Fruit fly (Drosophila melanogaster) whole organism, embryonic: Measurements from ENCODE around the gene Polr2M.

Experiments
- CG10267 ChIP-seq: fragments of 200-800 bp; sonication (Bioruptor generic); optimal IDR thresholded peaks from 2 replicates; lab custom pipeline; 2018; ENCODE audit warnings: missing biosample characterization, mild to moderate bottlenecking, missing genetic modification characterization, moderate library complexity
- CG11456 ChIP-seq: fragments of 200-800 bp; sonication (Bioruptor generic); IDR thresholded peaks from 3 replicates; pipeline ENCODE4 v1.3.6; 2022; ENCODE audit warnings: missing biosample characterization, missing genetic modification characterization
- CG11504 ChIP-seq: fragments of 200-800 bp; sonication (Bioruptor generic); optimal IDR thresholded peaks from 3 replicates; lab custom pipeline; 2019; ENCODE audit warnings: missing biosample characterization, mild to moderate bottlenecking, missing genetic modification characterization, moderate library complexity
- CG12104 ChIP-seq: fragments of 200-800 bp; sonication (Bioruptor generic); optimal IDR thresholded peaks from 3 replicates; lab custom pipeline; 2016; ENCODE audit warnings: missing biosample characterization, missing genetic modification characterization
- CG13775 ChIP-seq: fragments of 200-800 bp; sonication (Bioruptor generic); optimal IDR thresholded peaks from 3 replicates; lab custom pipeline; 2017; ENCODE audit warnings: missing biosample characterization, mild to moderate bottlenecking, missing genetic modification characterization
- CG14710 ChIP-seq: fragments of 200-800 bp; sonication (Bioruptor generic); optimal IDR thresholded peaks from 3 replicates; lab custom pipeline; 2019; ENCODE audit warnings: missing biosample characterization, mild to moderate bottlenecking, missing genetic modification characterization, moderate library complexity
- CG1529 ChIP-seq: fragments of 200-800 bp; sonication (Bioruptor generic); optimal IDR thresholded peaks from 3 replicates; lab custom pipeline; 2018; ENCODE audit warnings: missing biosample characterization, missing genetic modification characterization
- CG15696 ChIP-seq: fragments of 200-800 bp; sonication (Bioruptor generic); optimal IDR thresholded peaks from 2 replicates; lab custom pipeline; 2019; ENCODE audit warnings: missing biosample characterization, mild to moderate bottlenecking, missing genetic modification characterization, moderate library complexity
- CG16815 ChIP-seq: fragments of 200-800 bp; sonication (Bioruptor generic); optimal IDR thresholded peaks from 3 replicates; lab custom pipeline; 2017; ENCODE audit warnings: missing biosample characterization, mild to moderate bottlenecking, missing genetic modification characterization
- CG17328 ChIP-seq: fragments of 200-800 bp; sonication (Bioruptor generic); IDR thresholded peaks from 2 replicates; pipeline ENCODE4 v1.3.6; 2022; ENCODE audit warnings: missing biosample characterization, missing genetic modification characterization
- CG17829 ChIP-seq: fragments of 200-800 bp; optimal IDR thresholded peaks from 2 replicates; lab custom pipeline; 2019; ENCODE audit warnings: missing biosample characterization, mild to moderate bottlenecking, missing genetic modification characterization, moderate library complexity
- CG18262 ChIP-seq: fragments of 200-800 bp; optimal IDR thresholded peaks from 3 replicates; lab custom pipeline; 2019; ENCODE audit warnings: missing biosample characterization, mild to moderate bottlenecking, missing genetic modification characterization, moderate library complexity
- CG2202 ChIP-seq: fragments of 200-800 bp; sonication (Bioruptor generic); optimal IDR thresholded peaks from 2 replicates; lab custom pipeline; 2018; ENCODE audit warnings: missing biosample characterization, mild to moderate bottlenecking, missing genetic modification characterization
- CG3065 ChIP-seq: fragments of 200-800 bp; sonication (Bioruptor generic); optimal IDR thresholded peaks from 2 replicates; lab custom pipeline; 2016; ENCODE audit warnings: missing biosample characterization, missing genetic modification characterization
- CG31441 ChIP-seq: fragments of 200-800 bp; sonication (Bioruptor generic); IDR thresholded peaks from 2 replicates; pipeline ENCODE4 v1.3.6; 2022; ENCODE audit warnings: missing biosample characterization, missing genetic modification characterization
- CG32767 ChIP-seq: fragments of 200-800 bp; sonication (Bioruptor generic); IDR thresholded peaks from 2 replicates; pipeline ENCODE4 v1.3.6; 2022; ENCODE audit warnings: missing biosample characterization, missing genetic modification characterization
- CG33557 ChIP-seq: fragments of 200-800 bp; sonication (Bioruptor generic); optimal IDR thresholded peaks from 2 replicates; lab custom pipeline; 2019; ENCODE audit warnings: missing biosample characterization, mild to moderate bottlenecking, missing genetic modification characterization, moderate library complexity
- CG3407 ChIP-seq: fragments of 200-800 bp; sonication (Bioruptor generic); optimal IDR thresholded peaks from 2 replicates; lab custom pipeline; 2018; ENCODE audit warnings: missing biosample characterization, mild to moderate bottlenecking, missing genetic modification characterization
- CG3726 ChIP-seq: fragments of 200-800 bp; sonication (Bioruptor generic); IDR thresholded peaks from 3 replicates; pipeline ENCODE4, ENCODE4 v1.3.6; 2022; ENCODE audit warnings: missing biosample characterization, missing genetic modification characterization
- CG6254 ChIP-seq: fragments of 200-800 bp; sonication (Bioruptor generic); optimal IDR thresholded peaks from 3 replicates; lab custom pipeline; 2017; ENCODE audit warnings: mild to moderate bottlenecking, missing biosample characterization, missing genetic modification reagents, missing genetic modification characterization
- CG7839 ChIP-seq: fragments of 200-800 bp; sonication (Bioruptor generic); optimal IDR thresholded peaks from 3 replicates; lab custom pipeline; 2018; ENCODE audit warnings: missing biosample characterization, mild to moderate bottlenecking, missing genetic modification characterization, moderate library complexity
- CG8281 ChIP-seq: fragments of 200-800 bp; sonication (Bioruptor generic); optimal IDR thresholded peaks from 2 replicates; lab custom pipeline; 2018; ENCODE audit warnings: missing biosample characterization, mild to moderate bottlenecking, missing genetic modification characterization, moderate library complexity
- CG8388 ChIP-seq: fragments of 200-800 bp; sonication (Bioruptor generic); optimal IDR thresholded peaks from 2 replicates; lab custom pipeline; 2019; ENCODE audit warnings: missing biosample characterization, mild to moderate bottlenecking, missing genetic modification characterization, moderate library complexity
- CG9727 ChIP-seq: fragments of 200-800 bp; sonication (Bioruptor generic); optimal IDR thresholded peaks from 3 replicates; lab custom pipeline; 2017; ENCODE audit warnings: missing biosample characterization, mild to moderate bottlenecking, missing genetic modification characterization
- CG9797 ChIP-seq: fragments of 200-800 bp; sonication (Bioruptor generic); optimal IDR thresholded peaks from 3 replicates; lab custom pipeline; 2018; ENCODE audit warnings: missing biosample characterization, mild to moderate bottlenecking, missing genetic modification characterization
- CTCF ChIP-seq: fragments of 200-800 bp; sonication (Bioruptor generic); optimal IDR thresholded peaks from 2 replicates; lab custom pipeline; 2017; ENCODE audit warnings: missing biosample characterization, mild to moderate bottlenecking, missing genetic modification characterization, moderate library complexity
- D19A ChIP-seq: fragments of 200-800 bp; optimal IDR thresholded peaks from 3 replicates; lab custom pipeline; 2019; ENCODE audit warnings: missing biosample characterization, mild to moderate bottlenecking, missing genetic modification characterization, moderate library complexity
- Drgx ChIP-seq: fragments of 200-800 bp; sonication (Bioruptor generic); IDR thresholded peaks from 2 replicates; pipeline ENCODE4 v1.3.6; 2022; ENCODE audit warnings: missing biosample characterization, missing genetic modification characterization
- Ets65A ChIP-seq: fragments of 200-800 bp; sonication (Bioruptor generic); peaks from one replicate; lab custom pipeline; 2016; ENCODE audit warnings: missing biosample characterization, missing genetic modification characterization
- NFAT ChIP-seq: fragments of 200-800 bp; sonication (Bioruptor generic); IDR thresholded peaks from 2 replicates; pipeline ENCODE4 v1.3.6; 2022; ENCODE audit warnings: missing biosample characterization, missing genetic modification characterization
- Oaz ChIP-seq: fragments of 200-800 bp; sonication (Bioruptor generic); IDR thresholded peaks from 2 replicates; pipeline ENCODE4 v1.3.6; 2022; ENCODE audit warnings: missing biosample characterization, missing genetic modification characterization
- Oli ChIP-seq: fragments of 200-800 bp; sonication (Bioruptor generic); optimal IDR thresholded peaks from 2 replicates; lab custom pipeline; 2018; ENCODE audit warnings: missing biosample characterization, mild to moderate bottlenecking, missing genetic modification characterization, moderate library complexity
- Sox100B ChIP-seq: fragments of 200-800 bp; sonication (Bioruptor generic); optimal IDR thresholded peaks from 3 replicates; lab custom pipeline; 2018; ENCODE audit warnings: missing biosample characterization, mild to moderate bottlenecking, missing genetic modification characterization
- Xrp1 ChIP-seq: fragments of 200-800 bp; sonication (Bioruptor generic); IDR thresholded peaks from 2 replicates; pipeline ENCODE4 v1.3.6; 2022; ENCODE audit warnings: missing biosample characterization, missing genetic modification characterization
- az2 ChIP-seq: fragments of 200-800 bp; sonication (Bioruptor generic); optimal IDR thresholded peaks from 3 replicates; lab custom pipeline; 2016; ENCODE audit warnings: missing biosample characterization, missing genetic modification characterization
- dmrt11E ChIP-seq: fragments of 200-800 bp; sonication (Bioruptor generic); optimal IDR thresholded peaks from 3 replicates; lab custom pipeline; 2018; ENCODE audit warnings: missing biosample characterization, mild to moderate bottlenecking, missing genetic modification characterization, moderate library complexity
- dmrt99B ChIP-seq: fragments of 200-800 bp; sonication (Bioruptor generic); optimal IDR thresholded peaks from 2 replicates; lab custom pipeline; 2018; ENCODE audit warnings: missing biosample characterization, mild to moderate bottlenecking, missing genetic modification characterization, moderate library complexity
- eve ChIP-seq, 2 experiments: fragments of >200 bp; optimal IDR thresholded peaks; 2 replicates each; lab custom pipeline; 2017; ENCODE audit warnings: missing biosample characterization in 2 of 2, missing genetic modification characterization in 2 of 2
- gsb-n ChIP-seq: fragments of 200-800 bp; sonication (Bioruptor generic); optimal IDR thresholded peaks from 3 replicates; lab custom pipeline; 2018; ENCODE audit warnings: missing biosample characterization, mild to moderate bottlenecking, missing genetic modification characterization
- jumu ChIP-seq: fragments of 200-800 bp; sonication (Bioruptor generic); optimal IDR thresholded peaks from 3 replicates; lab custom pipeline; 2016; ENCODE audit warnings: missing biosample characterization, missing genetic modification characterization
- lola ChIP-seq, 3 experiments: fragments of >200 bp in 2 of 3; fragments of 200-800 bp in 1 of 3; sonication (Bioruptor generic) in 1 of 3; optimal IDR thresholded peaks; 2 replicates each; lab custom pipeline; 2017 to 2019; ENCODE audit warnings: missing biosample characterization in 3 of 3, missing genetic modification characterization in 3 of 3, mild to moderate bottlenecking in 1 of 3, moderate library complexity in 1 of 3
- mirr ChIP-seq: fragments of 200-800 bp; sonication (Bioruptor generic); optimal IDR thresholded peaks from 3 replicates; lab custom pipeline; 2018; ENCODE audit warnings: missing biosample characterization, mild to moderate bottlenecking, missing genetic modification characterization
- phol ChIP-seq: fragments of 200-800 bp; sonication (Bioruptor generic); optimal IDR thresholded peaks from 3 replicates; lab custom pipeline; 2018; ENCODE audit warnings: missing biosample characterization, mild to moderate bottlenecking, missing genetic modification characterization, moderate library complexity
- sc ChIP-seq, 3 experiments: fragments of >200 bp in 2 of 3; fragments of 200-800 bp in 1 of 3; sonication (Bioruptor generic) in 1 of 3; optimal IDR thresholded peaks; 2 replicates in 2 of 3; 3 replicates in 1 of 3; lab custom pipeline; 2017; ENCODE audit warnings: mild to moderate bottlenecking in 1 of 3, missing biosample characterization in 1 of 3, missing genetic modification characterization in 1 of 3, missing genetic modification reagents in 1 of 3
- sens ChIP-seq: fragments of 200-800 bp; sonication (Bioruptor generic); peaks from one replicate; lab custom pipeline; 2016; ENCODE audit warnings: missing biosample characterization, missing genetic modification characterization
- tgo ChIP-seq: fragments of 200-800 bp; sonication (Bioruptor generic); IDR thresholded peaks from 3 replicates; pipeline ENCODE4 v1.3.6; 2022; ENCODE audit warnings: missing biosample characterization, missing genetic modification characterization
- tio ChIP-seq: fragments of 200-800 bp; sonication (Bioruptor generic); optimal IDR thresholded peaks from 2 replicates; lab custom pipeline; 2017; ENCODE audit warnings: missing biosample characterization, missing genetic modification characterization, inconsistent platforms
- tx ChIP-seq: fragments of 200-800 bp; sonication (Bioruptor generic); optimal IDR thresholded peaks from 2 replicates; lab custom pipeline; 2016; ENCODE audit warnings: missing biosample characterization, missing genetic modification characterization
- unpg ChIP-seq: fragments of 200-800 bp; sonication (Bioruptor generic); optimal IDR thresholded peaks from 3 replicates; lab custom pipeline; 2018; ENCODE audit warnings: missing biosample characterization, mild to moderate bottlenecking, missing genetic modification characterization, moderate library complexity

The Polr2M gene

DNA sequence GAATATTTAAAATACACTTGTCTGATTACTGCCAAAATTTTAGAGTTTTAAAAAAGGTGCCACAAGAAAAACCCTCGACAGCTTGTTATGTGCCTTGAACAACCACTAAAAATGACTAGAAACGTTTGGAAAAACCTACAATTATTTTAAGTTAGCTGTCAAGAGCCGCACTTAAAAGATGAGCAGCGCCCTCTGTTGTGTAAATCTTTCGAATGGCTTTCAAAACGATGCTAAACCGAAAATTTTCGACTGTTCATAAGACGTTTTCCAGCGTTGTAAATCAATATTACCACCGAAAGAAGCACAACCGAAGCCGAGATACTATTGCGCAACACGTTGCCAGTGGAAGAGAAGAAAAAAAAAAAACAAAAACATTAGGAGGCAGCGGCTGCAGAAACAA is 41.9 kb downstream of the Polr2M start:
- TF ChIP-seq CG3065, result no peak
- TF ChIP-seq CTCF (GFP tag; lab: Kevin White, UChicago), result peak; percentile 75
- peak; percentile 70 for TF ChIP-seq Ets65A (GFP tag; lab: Kevin White, UChicago)

DNA sequence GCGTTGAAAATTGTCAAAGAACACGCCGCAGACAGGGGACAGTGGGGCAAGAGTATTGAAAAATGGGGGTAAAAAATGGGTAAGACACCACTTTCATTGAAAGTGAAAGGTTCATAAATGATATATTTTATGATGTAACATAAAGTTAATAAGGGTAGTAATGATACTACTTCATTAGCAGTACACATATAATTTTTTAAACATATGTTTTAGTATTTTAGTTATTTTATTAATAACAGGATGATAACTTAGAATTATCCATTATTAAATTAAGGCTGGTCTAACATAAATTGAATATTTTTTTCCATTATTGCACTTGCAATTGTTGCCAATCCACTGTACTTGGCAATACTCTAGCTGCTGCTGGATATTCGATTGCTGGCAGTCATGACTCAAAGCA is 44.8 kb downstream of the Polr2M start:
- TF ChIP-seq CG33557 (peak; percentile 42), CG11456 (GFP tag; lab: Robert Waterston, UW) (no peak), tio (GFP tag; lab: Kevin White, UChicago) (peak; percentile 10), Oli (tag; lab: Kevin White, UChicago) (peak; percentile 49), CG2202 (peak; percentile 27), CG8281 (tag; lab: Kevin White, UChicago) (no peak), Oaz (no peak), CG7839 (tag; lab: Kevin White, UChicago) (peak; percentile 37), CG15696 (peak; percentile 9), dmrt99B (peak; percentile 23), CG10267 (tag; lab: Kevin White, UChicago) (peak; percentile 32), gsb-n (peak; percentile 32), tgo (GFP tag; lab: Robert Waterston, UW) (no peak), CG12104 (GFP tag; lab: Kevin White, UChicago) (no peak), CG32767 (GFP tag; lab: Robert Waterston, UW) (0 out of 2 replicates have a peak, but pooled peaks have one; percentile 16), CG9797 (no peak), CG13775 (GFP tag; lab: Kevin White, UChicago) (peak; percentile 10), CG17829 (tag; lab: Kevin White, UChicago) (peak; percentile 25), sc (optimal IDR thresholded peaks at IDR 0.05; lab: Kevin White, UChicago) (no peak), sc (GFP tag; optimal IDR thresholded peaks at IDR 0.05; lab: Kevin White, UChicago) (peak; percentile 15), CG31441 (GFP tag; lab: Robert Waterston, UW) (peak; percentile 32; the same call in 1 of the 2 replicates), CG8388 (GFP tag; lab: Kevin White, UChicago) (peak; percentile 27), CG17328 (GFP tag; lab: Robert Waterston, UW) (peak; percentile 36; the same call in 1 of the 2 replicates), CG14710 (tag; lab: Kevin White, UChicago) (peak; percentile 40), eve (GFP tag; optimal IDR thresholded peaks at IDR 0.05; lab: Kevin White, UChicago) (peak in 1 of 2 experiments; percentile 44), CG3407 (GFP tag; lab: Kevin White, UChicago) (peak; percentile 7), CG16815 (GFP tag; lab: Kevin White, UChicago) (peak; percentile 39), sens (GFP tag; lab: Kevin White, UChicago) (peak; percentile 77), Drgx (GFP tag; lab: Robert Waterston, UW) (peak; percentile 67), mirr (GFP tag; lab: Kevin White, UChicago) (no peak), NFAT (GFP tag; lab: Robert Waterston, UW) (no peak), az2 (peak; percentile 19), lola (GFP tag; optimal IDR thresholded peaks at IDR 0.05; lab: Kevin White, UChicago) (peak in 1 of 3 experiments; percentile 72), CG18262 (tag; lab: Kevin White, UChicago) (peak; percentile 69), CG1529 (GFP tag; lab: Kevin White, UChicago) (peak; percentile 36), D19A (tag; lab: Kevin White, UChicago) (peak; percentile 40), unpg (peak; percentile 11), dmrt11E (tag; lab: Kevin White, UChicago) (peak; percentile 68), tx (no peak), phol (tag; lab: Kevin White, UChicago) (peak; percentile 61), CG11504 (tag; lab: Kevin White, UChicago) (peak; percentile 40), Sox100B (GFP tag; lab: Kevin White, UChicago) (peak; percentile 28), CG6254 (GFP tag; lab: Kevin White, UChicago) (peak; percentile 8), CG3726 (GFP tag; lab: Robert Waterston, UW) (0 out of 3 replicates have a peak, but pooled peaks have one; percentile 33), CG9727 (GFP tag; lab: Kevin White, UChicago) (peak; percentile 50), Xrp1 (GFP tag; lab: Robert Waterston, UW) (peak; percentile 60), jumu (GFP tag; lab: Kevin White, UChicago) (no peak)
